Worm (Caenorhabditis elegans): ENCODE results near the gene srg-24.

Gene srg-24

DNA sequence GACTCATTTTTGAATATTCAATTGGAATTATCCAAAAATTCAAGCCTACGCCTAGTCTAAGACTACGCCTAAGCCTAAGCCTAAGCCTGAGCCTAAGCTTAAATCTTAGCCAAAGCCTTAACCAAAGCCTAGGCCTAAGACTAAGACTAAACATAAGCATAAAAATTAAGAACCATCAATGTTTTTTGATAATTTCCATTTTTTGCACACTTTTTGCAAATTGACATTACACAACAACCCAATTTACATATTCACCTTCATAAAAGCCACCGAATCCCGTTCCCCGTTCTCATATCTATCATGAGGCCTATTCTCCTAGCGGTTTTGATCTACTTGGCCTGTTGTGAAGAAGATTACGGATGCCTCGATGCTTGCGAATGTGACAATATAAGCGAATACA is 17.0 kb upstream of the srg-24 start, which contains the start of gene T10D4.7:
Gene T10D4.7, plus strand, starts transcription at position 301 of the 400 bp plus-strand sequence.
- TF ChIP-seq C04F5.9 (tag; optimal IDR thresholded peaks at IDR 0.05): no peak
- TF ChIP-seq dpl-1 (GFP tag; optimal IDR thresholded peaks at IDR 0.05): no peak
- TF ChIP-seq mep-1 (tag; optimal IDR thresholded peaks at IDR 0.05): no peak
- TF ChIP-seq swsn-7 (tag; optimal IDR thresholded peaks at IDR 0.05): no peak
- TF ChIP-seq nhr-19 (GFP tag; conservative IDR thresholded peaks at IDR 0.05): no peak
- no peak for TF ChIP-seq nhr-76 (tag; optimal IDR thresholded peaks at IDR 0.05)
- no peak for TF ChIP-seq unc-62 (GFP tag; optimal IDR thresholded peaks at IDR 0.05)
- no peak for TF ChIP-seq nhr-20 (tag; optimal IDR thresholded peaks at IDR 0.05)
- no peak for TF ChIP-seq nhr-28 (tag; optimal IDR thresholded peaks at IDR 0.05)
- TF ChIP-seq blmp-1 (tag; optimal IDR thresholded peaks at IDR 0.05): no peak
- TF ChIP-seq ceh-88 (GFP tag; IDR thresholded peaks at IDR 0.05): no peak
- TF ChIP-seq rnt-1 (tag; optimal IDR thresholded peaks at IDR 0.05): no peak
- TF ChIP-seq F16B12.6 (tag; optimal IDR thresholded peaks at IDR 0.05): no peak
- TF ChIP-seq lin-35 (GFP tag; optimal IDR thresholded peaks at IDR 0.05): no peak
- TF ChIP-seq zag-1 (tag; optimal IDR thresholded peaks at IDR 0.05): no peak
- no peak for TF ChIP-seq ceh-63 (GFP tag; optimal IDR thresholded peaks at IDR 0.05)
- no peak for TF ChIP-seq irx-1 (tag; optimal IDR thresholded peaks at IDR 0.05)
- TF ChIP-seq elt-2 (tag; optimal IDR thresholded peaks at IDR 0.05): no peak
- no peak for TF ChIP-seq unc-130 (tag; optimal IDR thresholded peaks at IDR 0.05)
- TF ChIP-seq vab-15 (tag; optimal IDR thresholded peaks at IDR 0.05): no peak

DNA sequence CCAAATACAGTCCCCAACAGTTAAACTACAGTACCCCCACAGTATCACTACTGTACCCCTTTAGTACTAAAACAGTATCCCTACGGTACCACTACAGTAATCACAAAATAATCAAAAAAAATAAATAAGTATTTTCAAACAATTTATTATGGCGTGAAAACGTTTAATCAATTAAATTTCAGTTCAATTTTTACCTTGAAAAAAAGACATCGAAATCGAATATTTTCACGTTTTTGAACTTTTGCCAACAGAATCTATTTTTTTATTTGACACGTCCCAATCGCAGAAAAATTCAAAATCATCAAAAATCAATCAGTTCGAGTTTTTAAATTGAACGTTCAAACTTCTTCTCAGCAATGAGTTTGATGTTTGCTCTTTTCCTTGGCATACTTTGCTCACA is 13.5 kb upstream of the srg-24 start, which contains the start of gene clec-123:
Gene clec-123, plus strand, starts transcription at position 301 of the 400 bp plus-strand sequence.
- TF ChIP-seq F16B12.6 (tag; optimal IDR thresholded peaks at IDR 0.05) (no peak), isw-1 (GFP tag; IDR thresholded peaks at IDR 0.05) (no peak), dsc-1 (tag; optimal IDR thresholded peaks at IDR 0.05) (no peak), ceh-90 (tag; optimal IDR thresholded peaks at IDR 0.05) (no peak), tbx-2 (tag; optimal IDR thresholded peaks at IDR 0.05) (no peak), snu-23 (GFP tag; optimal IDR thresholded peaks at IDR 0.05) (no peak)

DNA sequence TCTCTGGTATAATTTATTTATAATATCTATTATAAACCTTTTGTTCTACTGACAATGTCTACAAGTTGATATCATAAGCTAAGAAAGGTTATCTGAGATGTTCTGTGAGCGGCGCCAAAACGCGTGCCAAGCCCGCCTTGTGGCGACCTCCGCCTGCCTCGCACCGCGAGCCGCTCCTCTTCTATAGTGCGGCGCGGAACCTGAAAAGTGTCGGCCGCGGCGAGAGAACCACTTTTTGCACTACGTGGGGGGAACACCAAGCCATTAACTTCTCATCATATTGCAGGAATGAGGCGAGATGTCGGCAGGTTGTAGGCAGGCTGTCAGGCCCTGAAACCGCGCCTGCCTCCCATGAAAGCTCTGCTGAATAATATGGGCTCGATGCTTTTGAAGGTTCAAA is 12.8 kb upstream of the srg-24 start:
- TF ChIP-seq snpc-4 (tag; optimal IDR thresholded peaks at IDR 0.05): peak; percentile 45
- no peak for TF ChIP-seq ceh-8 (GFP tag; optimal IDR thresholded peaks at IDR 0.05)

DNA sequence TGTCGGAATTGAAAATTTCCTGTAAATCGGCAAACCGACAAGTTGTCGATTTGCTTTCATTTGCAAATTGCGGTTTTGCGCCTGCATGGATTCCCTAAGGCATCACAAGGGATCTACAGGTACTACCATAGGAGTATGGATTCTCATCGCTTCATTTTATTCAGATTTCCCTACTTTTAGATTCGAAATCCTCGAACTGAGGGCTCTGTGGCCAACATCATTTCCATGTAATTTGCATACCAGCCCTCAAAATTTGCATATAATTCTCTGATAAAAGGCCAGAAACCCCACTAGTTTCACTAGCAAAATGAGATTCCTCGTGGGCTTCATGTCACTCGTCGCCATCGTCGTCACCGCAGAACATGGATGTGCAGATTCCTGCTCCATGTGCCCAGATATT is 11.9 kb upstream of the srg-24 start, which contains the start of gene Y25C1A.2:
Gene Y25C1A.2, plus strand, starts transcription at position 301 of the 400 bp plus-strand sequence.
- TF ChIP-seq ceh-90 (tag; optimal IDR thresholded peaks at IDR 0.05) (no peak), pag-3 (tag; optimal IDR thresholded peaks at IDR 0.05; ENCODE audit: borderline replicate concordance, insufficient read depth) (no peak), unc-98 (GFP tag; IDR thresholded peaks at IDR 0.05) (no peak), pqm-1 (tag; optimal IDR thresholded peaks at IDR 0.05) (no peak), ceh-8 (GFP tag; optimal IDR thresholded peaks at IDR 0.05) (no peak), egl-27 (tag; optimal IDR thresholded peaks at IDR 0.05) (no peak)

DNA sequence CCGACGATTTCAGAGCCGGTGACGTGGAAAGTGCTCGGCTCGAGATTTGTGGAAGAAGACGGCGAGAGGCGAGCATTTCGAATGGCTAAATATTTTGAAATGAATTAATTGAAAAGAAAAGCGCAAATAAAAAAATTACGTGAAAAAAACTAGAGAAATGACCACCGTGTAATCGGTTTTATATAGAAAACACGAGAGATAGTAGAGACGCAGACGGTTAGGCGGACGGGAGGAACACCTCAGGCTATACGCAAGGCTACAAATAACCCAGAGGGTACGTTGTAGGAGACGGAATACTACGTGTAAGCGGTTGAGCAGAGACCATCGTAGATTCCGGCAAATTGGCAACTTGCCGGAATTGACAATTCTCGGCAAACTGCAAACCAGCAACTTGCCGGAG is 10.7 kb upstream of the srg-24 start, which contains the start of gene Y25C1A.13:
Gene Y25C1A.13, minus strand, starts transcription at position 101 of the 400 bp plus-strand sequence.
- TF ChIP-seq hlh-17 (GFP tag; optimal IDR thresholded peaks at IDR 0.05; ENCODE audit: borderline replicate concordance) (no peak), lin-14 (GFP tag; optimal IDR thresholded peaks at IDR 0.05) (peak; percentile 40)

DNA sequence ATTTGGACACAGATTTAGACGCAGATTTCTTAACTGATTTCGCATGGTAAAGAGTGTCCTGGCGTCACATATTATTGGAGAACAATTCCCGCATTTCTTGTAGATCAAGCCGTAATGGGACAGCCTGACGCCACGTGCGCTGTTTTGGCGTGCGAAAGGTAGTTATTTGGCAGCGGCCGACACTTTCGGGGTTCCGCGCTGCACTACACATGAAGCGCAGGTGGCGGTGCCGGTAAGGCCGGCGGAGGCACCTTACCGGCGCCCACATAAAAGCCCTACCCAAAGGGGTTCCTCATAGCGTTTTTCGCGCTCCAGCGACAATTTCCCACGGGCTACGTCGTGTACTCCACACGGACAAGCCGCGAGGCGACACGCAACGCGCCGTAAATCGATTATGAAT is 9.7 kb upstream of the srg-24 start:
- TF ChIP-seq dpl-1 (GFP tag; optimal IDR thresholded peaks at IDR 0.05) (no peak), ztf-4 (tag; optimal IDR thresholded peaks at IDR 0.05) (no peak), mef-2 (tag; optimal IDR thresholded peaks at IDR 0.05) (no peak), dsc-1 (tag; optimal IDR thresholded peaks at IDR 0.05) (no peak), irx-1 (tag; optimal IDR thresholded peaks at IDR 0.05) (no peak), zip-4 (GFP tag; optimal IDR thresholded peaks at IDR 0.05) (no peak), fkh-4 (tag; optimal IDR thresholded peaks at IDR 0.05; ENCODE audit: borderline replicate concordance) (no peak), efl-1 (optimal IDR thresholded peaks at IDR 0.05) (no peak), efl-1 (GFP tag; optimal IDR thresholded peaks at IDR 0.05 in 1 of 2) (no peak), ets-5 (GFP tag; IDR thresholded peaks at IDR 0.05) (no peak), ceh-82 (tag; optimal IDR thresholded peaks at IDR 0.05) (no peak), nhr-237 (tag; optimal IDR thresholded peaks at IDR 0.05) (no peak), unc-62 (GFP tag; optimal IDR thresholded peaks at IDR 0.05) (no peak), swsn-7 (tag; optimal IDR thresholded peaks at IDR 0.05) (no peak)

Data from whole organism, L1 larva.